Worm (Caenorhabditis elegans) whole organism, midembryonic: ENCODE measurements around the gene F53B1.2.
A peak's percentile ranks its signal among the peaks of the same experiment; 100 is the strongest.

Experiments
- T22C8.4 ChIP-seq: fragments of 200-800 bp; sonication (Bioruptor generic); IDR thresholded peaks from 2 replicates; pipeline ENCODE4 v1.3.6; 2022; ENCODE audit warnings: missing genetic modification characterization, missing compliant biosample characterization
- cog-1 ChIP-seq: sonication (generic microtip); optimal IDR thresholded peaks from 2 replicates; lab custom pipeline; 2016; ENCODE audit warnings: missing genetic modification characterization, missing compliant biosample characterization
- flt-1 ChIP-seq: fragments of 200-800 bp; sonication (Bioruptor generic); IDR thresholded peaks from 2 replicates; pipeline ENCODE4 v1.3.6; 2022; ENCODE audit warnings: missing genetic modification characterization, missing compliant biosample characterization
- klf-2 ChIP-seq: fragments of 200-800 bp; sonication (Bioruptor generic); conservative IDR thresholded peaks from 2 replicates; pipeline ENCODE4 v1.3.6; 2022; ENCODE audit warnings: missing genetic modification reagents, missing genetic modification characterization, missing compliant biosample characterization
- med-1 ChIP-seq: sonication (generic microtip); optimal IDR thresholded peaks from 2 replicates; lab custom pipeline; 2017; ENCODE audit warnings: missing genetic modification characterization, mild to moderate bottlenecking, missing compliant biosample characterization, antibody characterized with exemption, missing genetic modification reagents; ENCODE audit not compliant: insufficient read depth
- ref-1 ChIP-seq: fragments of 200-800 bp; sonication (Bioruptor generic); conservative IDR thresholded peaks from 2 replicates; pipeline ENCODE4 v1.3.6; 2022; ENCODE audit warnings: missing genetic modification reagents, missing genetic modification characterization, missing compliant biosample characterization
- tab-1 ChIP-seq: fragments of 200-800 bp; sonication (Bioruptor generic); IDR thresholded peaks from 2 replicates; pipeline ENCODE4 v1.3.6; 2022; ENCODE audit warnings: missing genetic modification characterization, missing compliant biosample characterization
- ztf-23 ChIP-seq: fragments of 200-800 bp; sonication (Bioruptor generic); IDR thresholded peaks from 2 replicates; pipeline ENCODE4 v1.3.6; 2022; ENCODE audit warnings: missing genetic modification reagents, missing genetic modification characterization, missing compliant biosample characterization
- ztf-29 ChIP-seq: fragments of 200-800 bp; sonication (Bioruptor generic); IDR thresholded peaks from 2 replicates; pipeline ENCODE4 v1.3.6; 2022; ENCODE audit warnings: missing genetic modification reagents, missing genetic modification characterization, missing compliant biosample characterization

The F53B1.2 gene

ce11 chrX:2136937-2137336, 28.2 kb downstream of the F53B1.2 start:
- no peak for TF ChIP-seq ztf-23

- TF ChIP-seq tab-1 (GFP tag; lab: Robert Waterston, UW): no peak
- no peak for TF ChIP-seq klf-2
- TF ChIP-seq med-1 (GFP tag; lab: Kevin White, UChicago): no peak
- TF ChIP-seq T22C8.4 (GFP tag; lab: Robert Waterston, UW): no peak
- no peak for TF ChIP-seq flt-1 (GFP tag; lab: Robert Waterston, UW)
- no peak for TF ChIP-seq ztf-23
- TF ChIP-seq ref-1: no peak
- TF ChIP-seq ztf-29 (GFP tag; lab: Robert Waterston, UW): no peak
- TF ChIP-seq cog-1: no peak
Observed at ce11 chrX:2138923-2139322, 30.1 kb downstream of the F53B1.2 start.

- TF ChIP-seq ref-1: no peak
- TF ChIP-seq klf-2: no peak
- TF ChIP-seq ztf-23: 0 out of 2 replicates have a peak, but pooled peaks have one; percentile 28
- TF ChIP-seq T22C8.4 (GFP tag; lab: Robert Waterston, UW): no peak
Observed at ce11 chrX:2140610-2141009, 31.8 kb downstream of the F53B1.2 start.

- no peak for TF ChIP-seq klf-2
- TF ChIP-seq T22C8.4 (GFP tag; lab: Robert Waterston, UW): no peak
- TF ChIP-seq ztf-29 (GFP tag; lab: Robert Waterston, UW): no peak
- no peak for TF ChIP-seq med-1 (GFP tag; lab: Kevin White, UChicago)
- no peak for TF ChIP-seq ztf-23
- TF ChIP-seq ref-1: no peak
- TF ChIP-seq flt-1 (GFP tag; lab: Robert Waterston, UW): no peak
- TF ChIP-seq tab-1 (GFP tag; lab: Robert Waterston, UW): no peak
- TF ChIP-seq cog-1: no peak
Observed at ce11 chrX:2144236-2144635, 35.5 kb downstream of the F53B1.2 start.

ce11 chrX:2144875-2145274, 36.1 kb downstream of the F53B1.2 start:
- TF ChIP-seq ztf-23 (no peak), flt-1 (GFP tag; lab: Robert Waterston, UW) (no peak), cog-1 (no peak), med-1 (GFP tag; lab: Kevin White, UChicago) (no peak), ref-1 (no peak)

- TF ChIP-seq ztf-23 (no peak), T22C8.4 (GFP tag; lab: Robert Waterston, UW) (no peak), tab-1 (GFP tag; lab: Robert Waterston, UW) (no peak), cog-1 (no peak), ref-1 (no peak), med-1 (GFP tag; lab: Kevin White, UChicago) (no peak), klf-2 (no peak), ztf-29 (GFP tag; lab: Robert Waterston, UW) (no peak), flt-1 (GFP tag; lab: Robert Waterston, UW) (no peak)
Observed at ce11 chrX:2145629-2146028, 36.8 kb downstream of the F53B1.2 start, which contains the start of gene dpy-3. TSS of gene dpy-3 (minus strand) at chrX:2145647.

- TF ChIP-seq cog-1: no peak
- TF ChIP-seq ztf-29 (GFP tag; lab: Robert Waterston, UW): no peak
- TF ChIP-seq klf-2: no peak
- TF ChIP-seq flt-1 (GFP tag; lab: Robert Waterston, UW): no peak
- no peak for TF ChIP-seq tab-1 (GFP tag; lab: Robert Waterston, UW)
- TF ChIP-seq ztf-23: no peak
- no peak for TF ChIP-seq med-1 (GFP tag; lab: Kevin White, UChicago)
- no peak for TF ChIP-seq ref-1
- TF ChIP-seq T22C8.4 (GFP tag; lab: Robert Waterston, UW): no peak
Observed at ce11 chrX:2150006-2150405, 41.2 kb downstream of the F53B1.2 start, which contains the start of gene npax-2. TSS of gene npax-2 (minus strand) at chrX:2150106.

ce11 chrX:2152062-2152461, 43.3 kb downstream of the F53B1.2 start:
- TF ChIP-seq klf-2: no peak
- TF ChIP-seq T22C8.4 (GFP tag; lab: Robert Waterston, UW): no peak
- TF ChIP-seq ztf-23: no peak
- no peak for TF ChIP-seq ref-1
- TF ChIP-seq cog-1: no peak

ce11 chrX:2153780-2154179, 45.0 kb downstream of the F53B1.2 start:
- TF ChIP-seq ztf-23: no peak
- no peak for TF ChIP-seq tab-1 (GFP tag; lab: Robert Waterston, UW)
- no peak for TF ChIP-seq ztf-29 (GFP tag; lab: Robert Waterston, UW)
- TF ChIP-seq klf-2: no peak
- TF ChIP-seq ref-1: no peak
- no peak for TF ChIP-seq cog-1
- TF ChIP-seq med-1 (GFP tag; lab: Kevin White, UChicago): no peak
- TF ChIP-seq T22C8.4 (GFP tag; lab: Robert Waterston, UW): no peak
- no peak for TF ChIP-seq flt-1 (GFP tag; lab: Robert Waterston, UW)

ce11 chrX:2157855-2158254, 49.1 kb downstream of the F53B1.2 start:
- TF ChIP-seq klf-2 (no peak), ztf-23 (no peak), flt-1 (GFP tag; lab: Robert Waterston, UW) (no peak), T22C8.4 (GFP tag; lab: Robert Waterston, UW) (no peak), cog-1 (no peak)
